Fruit fly (Drosophila melanogaster): ENCODE measurements around the gene Gss2.
A peak's percentile ranks its signal among the peaks of the same experiment; 100 is the strongest.

Gss2 gene

dm6 chrX:17887208-17887627 lies 12.3 kb upstream of the Gss2 start, which contains the start of gene mnb (continued):
- TF ChIP-seq CG13894 (tag; optimal IDR thresholded peaks at IDR 0.05): peak; percentile 6
- TF ChIP-seq zfh2 (GFP tag; optimal IDR thresholded peaks at IDR 0.05): no peak
- no peak for TF ChIP-seq CG2712 (tag; optimal IDR thresholded peaks at IDR 0.05)
- TF ChIP-seq Xbp1 (GFP tag; optimal IDR thresholded peaks at IDR 0.05): no peak
- no peak for TF ChIP-seq CG12744 (GFP tag; optimal IDR thresholded peaks at IDR 0.05)
- no peak for TF ChIP-seq CG7987 (GFP tag; optimal IDR thresholded peaks at IDR 0.05)
- peak; percentile 12 for TF ChIP-seq CG15696 (tag; optimal IDR thresholded peaks at IDR 0.05)
- TF ChIP-seq ab (GFP tag; optimal IDR thresholded peaks at IDR 0.05): no peak
- TF ChIP-seq pros (GFP tag; optimal IDR thresholded peaks at IDR 0.05): no peak
- TF ChIP-seq CG6254 (GFP tag; optimal IDR thresholded peaks at IDR 0.05): no peak
- no peak for TF ChIP-seq CG12942 (GFP tag; optimal IDR thresholded peaks at IDR 0.05)
- TF ChIP-seq Camta (GFP tag; optimal IDR thresholded peaks at IDR 0.05): no peak
- no peak for TF ChIP-seq CG14014 (GFP tag; IDR thresholded peaks at IDR 0.05)
- peak in 1 of 2 experiments; percentile 16 for TF ChIP-seq dpn (GFP tag; optimal IDR thresholded peaks at IDR 0.05)
- TF ChIP-seq Ptx1 (GFP tag; IDR thresholded peaks at IDR 0.05): no peak
- no peak for TF ChIP-seq BtbVII (GFP tag; optimal IDR thresholded peaks at IDR 0.05)
- no peak for TF ChIP-seq Aef1 (GFP tag; IDR thresholded peaks at IDR 0.05)
- no peak for TF ChIP-seq scrt (GFP tag; optimal IDR thresholded peaks at IDR 0.05)
- no peak for TF ChIP-seq CG10274 (GFP tag; optimal IDR thresholded peaks at IDR 0.05)
- TF ChIP-seq onecut (GFP tag; IDR thresholded peaks at IDR 0.05): no peak
- TF ChIP-seq Doc3 (GFP tag; IDR thresholded peaks at IDR 0.05; ENCODE audit: partially characterized antibody): peak; percentile 99
- TF ChIP-seq Lpt (GFP tag; optimal IDR thresholded peaks at IDR 0.05): no peak
- TF ChIP-seq CG10366 (GFP tag; IDR thresholded peaks at IDR 0.05): no peak
- no peak for TF ChIP-seq slp2 (GFP tag; optimal IDR thresholded peaks at IDR 0.05)
- TF ChIP-seq CG12659 (GFP tag; optimal IDR thresholded peaks at IDR 0.05): peak; percentile 68
- TF ChIP-seq sima (GFP tag; optimal IDR thresholded peaks at IDR 0.05): no peak
- peak; percentile 99 for TF ChIP-seq Dll (GFP tag; IDR thresholded peaks at IDR 0.05; ENCODE audit: partially characterized antibody)
- TF ChIP-seq h (optimal IDR thresholded peaks at IDR 0.05): no peak
- no peak for TF ChIP-seq CG33557 (GFP tag; optimal IDR thresholded peaks at IDR 0.05)
- no peak for TF ChIP-seq lov (optimal IDR thresholded peaks at IDR 0.05)
- TF ChIP-seq lov (GFP tag; IDR thresholded peaks at IDR 0.05): no peak
- TF ChIP-seq dimm (GFP tag; IDR thresholded peaks at IDR 0.05): no peak
- peak; percentile 99 for TF ChIP-seq inv (GFP tag; IDR thresholded peaks at IDR 0.05; ENCODE audit: partially characterized antibody)
- no peak for TF ChIP-seq Hey (tag; optimal IDR thresholded peaks at IDR 0.05)
- no peak for TF ChIP-seq seq (GFP tag; IDR thresholded peaks at IDR 0.05)
- no peak for TF ChIP-seq toy (GFP tag; IDR thresholded peaks at IDR 0.05)
- TF ChIP-seq HHEX (GFP tag; optimal IDR thresholded peaks at IDR 0.05): no peak
- no peak for TF ChIP-seq gsb (GFP tag; IDR thresholded peaks at IDR 0.05)
- peak; percentile 8 for TF ChIP-seq HLH54F (GFP tag; optimal IDR thresholded peaks at IDR 0.05)
- no peak for TF ChIP-seq cad (GFP tag; optimal IDR thresholded peaks at IDR 0.05)
- no peak for TF ChIP-seq Sox100B (GFP tag; optimal IDR thresholded peaks at IDR 0.05)
- TF ChIP-seq gro (GFP tag; optimal IDR thresholded peaks at IDR 0.05): peak; percentile 11
- TF ChIP-seq Hr51 (GFP tag; optimal IDR thresholded peaks at IDR 0.05): no peak
- no peak for TF ChIP-seq ac (GFP tag; optimal IDR thresholded peaks at IDR 0.05)
- TF ChIP-seq yki (optimal IDR thresholded peaks at IDR 0.05): no peak
- TF ChIP-seq eyg (GFP tag; optimal IDR thresholded peaks at IDR 0.05): no peak
- TF ChIP-seq Fer1 (GFP tag; optimal IDR thresholded peaks at IDR 0.05): no peak
- no peak for TF ChIP-seq CG13296 (GFP tag; optimal IDR thresholded peaks at IDR 0.05)
- peak; percentile 19 for TF ChIP-seq CG1603 (tag; optimal IDR thresholded peaks at IDR 0.05)
- no peak for TF ChIP-seq Dip2 (GFP tag; IDR thresholded peaks at IDR 0.05)
- TF ChIP-seq Dad (GFP tag; optimal IDR thresholded peaks at IDR 0.05): no peak
- TF ChIP-seq CG17361 (GFP tag; IDR thresholded peaks at IDR 0.05): no peak
- no peak for TF ChIP-seq CrebB (tag; optimal IDR thresholded peaks at IDR 0.05)
